Fruit fly (Drosophila melanogaster): ENCODE results near the gene DIP-gamma.
A peak's percentile ranks its signal among the peaks of the same experiment; 100 is the strongest.

Gene DIP-gamma

DNA sequence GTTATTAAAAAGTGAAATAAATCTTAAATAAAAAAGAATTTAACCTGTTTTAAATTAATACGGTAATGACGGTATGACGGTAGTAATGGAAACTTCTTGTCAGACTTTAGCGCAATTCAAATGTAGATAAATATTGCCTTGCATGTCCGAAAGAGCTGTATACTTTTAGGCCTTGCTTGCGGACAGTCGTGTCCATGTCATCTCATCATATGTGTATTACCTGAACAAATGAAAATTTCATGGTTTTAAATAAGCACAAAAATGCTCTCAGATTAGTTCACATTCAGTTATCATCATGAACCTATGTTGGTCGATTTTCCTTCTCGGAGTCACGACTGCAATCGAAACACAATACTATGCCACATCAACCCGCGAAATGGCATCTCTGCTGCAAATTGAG lies 47.4 kb downstream of the DIP-gamma start, which contains the start of gene CG11828:
Gene CG11828 (plus strand): TSS at position 301 of the 400 bp plus-strand sequence.
- no peak for TF ChIP-seq CG7101 (tag; optimal IDR thresholded peaks at IDR 0.05)
- no peak for TF ChIP-seq tj (GFP tag; optimal IDR thresholded peaks at IDR 0.05)
- TF ChIP-seq CG11617 (GFP tag; optimal IDR thresholded peaks at IDR 0.05) = no peak
- no peak for TF ChIP-seq CG7045 (GFP tag; optimal IDR thresholded peaks at IDR 0.05)
- no peak for TF ChIP-seq bab1 (GFP tag; optimal IDR thresholded peaks at IDR 0.05)
- TF ChIP-seq CG5204 (GFP tag; optimal IDR thresholded peaks at IDR 0.05) = no peak
- TF ChIP-seq ovo (GFP tag; optimal IDR thresholded peaks at IDR 0.05) = no peak
- no peak for TF ChIP-seq CG33017 (tag; optimal IDR thresholded peaks at IDR 0.05)
- TF ChIP-seq Mnt (GFP tag; optimal IDR thresholded peaks at IDR 0.05) = no peak
- no peak for TF ChIP-seq cic (GFP tag; optimal IDR thresholded peaks at IDR 0.05)
- no peak for TF ChIP-seq pad (GFP tag; optimal IDR thresholded peaks at IDR 0.05)
- TF ChIP-seq cnc (optimal IDR thresholded peaks at IDR 0.05) = no peak
- TF ChIP-seq toe (GFP tag; optimal IDR thresholded peaks at IDR 0.05) = no peak
- no peak for TF ChIP-seq Hr96 (GFP tag; optimal IDR thresholded peaks at IDR 0.05)

- no peak for TF ChIP-seq CG11617 (GFP tag; optimal IDR thresholded peaks at IDR 0.05)
- no peak for TF ChIP-seq ovo (GFP tag; optimal IDR thresholded peaks at IDR 0.05)
- no peak for TF ChIP-seq CG12768 (GFP tag; optimal IDR thresholded peaks at IDR 0.05)
- no peak for TF ChIP-seq Mnt (GFP tag; optimal IDR thresholded peaks at IDR 0.05)
- TF ChIP-seq Clk (GFP tag; optimal IDR thresholded peaks at IDR 0.05) = no peak
- TF ChIP-seq CG33017 (tag; optimal IDR thresholded peaks at IDR 0.05) = no peak
These were observed 56.1 kb downstream of the DIP-gamma start for dm6 chr3R:28913890-28914750.

- TF ChIP-seq CG7045 (GFP tag; optimal IDR thresholded peaks at IDR 0.05) = no peak
- no peak for TF ChIP-seq bab1 (GFP tag; optimal IDR thresholded peaks at IDR 0.05)
- no peak for TF ChIP-seq CG33017 (tag; optimal IDR thresholded peaks at IDR 0.05)
- TF ChIP-seq CG5204 (GFP tag; optimal IDR thresholded peaks at IDR 0.05) = no peak
- TF ChIP-seq CG7101 (tag; optimal IDR thresholded peaks at IDR 0.05) = no peak
- TF ChIP-seq Hr96 (GFP tag; optimal IDR thresholded peaks at IDR 0.05) = no peak
- TF ChIP-seq ovo (GFP tag; optimal IDR thresholded peaks at IDR 0.05) = no peak
- TF ChIP-seq Clk (GFP tag; optimal IDR thresholded peaks at IDR 0.05) = no peak
- TF ChIP-seq toe (GFP tag; optimal IDR thresholded peaks at IDR 0.05) = no peak
- TF ChIP-seq Mnt (GFP tag; optimal IDR thresholded peaks at IDR 0.05) = no peak
- no peak for TF ChIP-seq cic (GFP tag; optimal IDR thresholded peaks at IDR 0.05)
- TF ChIP-seq CG11617 (GFP tag; optimal IDR thresholded peaks at IDR 0.05) = no peak
- no peak for TF ChIP-seq pad (GFP tag; optimal IDR thresholded peaks at IDR 0.05)
- no peak for TF ChIP-seq CG1620 (GFP tag; optimal IDR thresholded peaks at IDR 0.05)
- no peak for TF ChIP-seq kay (GFP tag; ENCODE audit: borderline replicate concordance)
- no peak for TF ChIP-seq cnc (optimal IDR thresholded peaks at IDR 0.05)
These were observed 57.1 kb downstream of the DIP-gamma start for dm6 chr3R:28913039-28913438.

- TF ChIP-seq CG33017 (tag; optimal IDR thresholded peaks at IDR 0.05) (no peak), Mnt (GFP tag; optimal IDR thresholded peaks at IDR 0.05) (no peak), CG14711 (tag; optimal IDR thresholded peaks at IDR 0.05) (no peak), ovo (GFP tag; optimal IDR thresholded peaks at IDR 0.05) (no peak), pad (GFP tag; optimal IDR thresholded peaks at IDR 0.05) (no peak), CG7045 (GFP tag; optimal IDR thresholded peaks at IDR 0.05) (no peak), kay (GFP tag; ENCODE audit: borderline replicate concordance) (no peak), CG11617 (GFP tag; optimal IDR thresholded peaks at IDR 0.05) (no peak), toe (GFP tag; optimal IDR thresholded peaks at IDR 0.05) (no peak), cic (GFP tag; optimal IDR thresholded peaks at IDR 0.05) (no peak), cnc (optimal IDR thresholded peaks at IDR 0.05) (no peak), CG12768 (GFP tag; optimal IDR thresholded peaks at IDR 0.05) (no peak), bab1 (GFP tag; optimal IDR thresholded peaks at IDR 0.05) (no peak), CG1620 (GFP tag; optimal IDR thresholded peaks at IDR 0.05) (no peak), tj (GFP tag; optimal IDR thresholded peaks at IDR 0.05) (no peak), Clk (GFP tag; optimal IDR thresholded peaks at IDR 0.05) (no peak), Crg-1 (GFP tag; optimal IDR thresholded peaks at IDR 0.05) (no peak), CG5204 (GFP tag; optimal IDR thresholded peaks at IDR 0.05) (no peak), CG7101 (tag; optimal IDR thresholded peaks at IDR 0.05) (no peak)
These were observed 58.4 kb downstream of the DIP-gamma start for dm6 chr3R:28911758-28912157.

- no peak for TF ChIP-seq CG7101 (tag; optimal IDR thresholded peaks at IDR 0.05)
- TF ChIP-seq Hr96 (GFP tag; optimal IDR thresholded peaks at IDR 0.05) = peak; percentile 29
- no peak for TF ChIP-seq ovo (GFP tag; optimal IDR thresholded peaks at IDR 0.05)
- TF ChIP-seq CG11617 (GFP tag; optimal IDR thresholded peaks at IDR 0.05) = no peak
- TF ChIP-seq CG33017 (tag; optimal IDR thresholded peaks at IDR 0.05) = no peak
These were observed 65.2 kb downstream of the DIP-gamma start for dm6 chr3R:28904816-28905435.

- TF ChIP-seq CG14711 (tag; optimal IDR thresholded peaks at IDR 0.05) = no peak
- TF ChIP-seq CG1620 (GFP tag; optimal IDR thresholded peaks at IDR 0.05) = no peak
- no peak for TF ChIP-seq cnc (optimal IDR thresholded peaks at IDR 0.05)
- TF ChIP-seq CG5204 (GFP tag; optimal IDR thresholded peaks at IDR 0.05) = no peak
- TF ChIP-seq CG7045 (GFP tag; optimal IDR thresholded peaks at IDR 0.05) = no peak
These were observed 66.0 kb downstream of the DIP-gamma start for dm6 chr3R:28904174-28904573.
